Worm (Caenorhabditis elegans): Measurements from ENCODE around the gene F57G4.11.

F57G4.11 gene

ce11 chrV:17659228-17659627 lies 34.2 kb downstream of the F57G4.11 start, which contains the start of gene fbxa-108:
TSS of gene fbxa-108 (minus strand) at chrV:17659385.
- TF ChIP-seq egl-44 (GFP tag; IDR thresholded peaks at IDR 0.05) (0 out of 2 replicates have a peak, but pooled peaks have one; percentile 46), fkh-3 (tag; optimal IDR thresholded peaks at IDR 0.05) (no peak), nhr-80 (tag; optimal IDR thresholded peaks at IDR 0.05) (peak; percentile 99), lag-1 (GFP tag; IDR thresholded peaks at IDR 0.05) (no peak), tbx-9 (tag; optimal IDR thresholded peaks at IDR 0.05; ENCODE audit: borderline replicate concordance) (no peak), attf-3 (GFP tag; conservative IDR thresholded peaks at IDR 0.05) (no peak), B0336.3 (GFP tag; IDR thresholded peaks at IDR 0.05) (peak; percentile 64), T26A5.8 (tag; optimal IDR thresholded peaks at IDR 0.05) (no peak), tbp1 (GFP tag; optimal IDR thresholded peaks at IDR 0.05) (peak; percentile 22), K12H6.12 (tag; optimal IDR thresholded peaks at IDR 0.05) (no peak), athp-1 (tag; optimal IDR thresholded peaks at IDR 0.05) (no peak), chd-7 (tag; optimal IDR thresholded peaks at IDR 0.05) (no peak), dpff-1 (tag; optimal IDR thresholded peaks at IDR 0.05) (no peak), nfyb-1 (GFP tag; IDR thresholded peaks at IDR 0.05) (peak; percentile 60; the same call in 1 of the 2 replicates), F23B12.7 (tag; optimal IDR thresholded peaks at IDR 0.05; ENCODE audit: insufficient read depth) (peak; percentile 10), Y79H2A.3 (GFP tag; conservative IDR thresholded peaks at IDR 0.05) (no peak), F57A8.1 (GFP tag; optimal IDR thresholded peaks at IDR 0.05) (no peak), lin-35 (GFP tag; optimal IDR thresholded peaks at IDR 0.05) (no peak), ceh-27 (GFP tag; optimal IDR thresholded peaks at IDR 0.05) (no peak), K11D2.4 (GFP tag; IDR thresholded peaks at IDR 0.05) (no peak), ztf-22 (GFP tag; optimal IDR thresholded peaks at IDR 0.05) (peak; percentile 79), dox-1 (GFP tag; IDR thresholded peaks at IDR 0.05) (peak; percentile 55; the same call in 1 of the 2 replicates), F37B4.10 (GFP tag; IDR thresholded peaks at IDR 0.05) (no peak), repo-1 (tag; optimal IDR thresholded peaks at IDR 0.05) (no peak), let-607 (tag; optimal IDR thresholded peaks at IDR 0.05) (peak; percentile 14 to 35), C06A6.2 (GFP tag; conservative IDR thresholded peaks at IDR 0.05) (no peak), cebp-1 (GFP tag; IDR thresholded peaks at IDR 0.05) (peak; percentile 97), cebp-1 (tag; optimal IDR thresholded peaks at IDR 0.05) (peak; percentile 97), die-1 (tag; optimal IDR thresholded peaks at IDR 0.05) (no peak), ztf-18 (tag; optimal IDR thresholded peaks at IDR 0.05) (no peak), unc-62 (GFP tag; optimal IDR thresholded peaks at IDR 0.05) (peak; percentile 17), snpc-4 (GFP tag; optimal IDR thresholded peaks at IDR 0.05) (no peak), snpc-4 (tag; optimal IDR thresholded peaks at IDR 0.05) (peak in 3 of 4 experiments; percentile 45 to 71 (median 61)), madf-10 (tag; optimal IDR thresholded peaks at IDR 0.05) (peak; percentile 33), unc-130 (GFP tag; optimal IDR thresholded peaks at IDR 0.05) (no peak), atf-7 (tag; optimal IDR thresholded peaks at IDR 0.05) (peak; percentile 78), B0035.1 (tag; optimal IDR thresholded peaks at IDR 0.05) (no peak), ets-4 (GFP tag; optimal IDR thresholded peaks at IDR 0.05) (peak; percentile 67), lsl-1 (GFP tag; optimal IDR thresholded peaks at IDR 0.05) (no peak), nhr-90 (tag; optimal IDR thresholded peaks at IDR 0.05) (peak; percentile 59), sea-2 (GFP tag; IDR thresholded peaks at IDR 0.05) (no peak), aptf-3 (GFP tag; IDR thresholded peaks at IDR 0.05) (no peak), attf-5 (GFP tag; optimal IDR thresholded peaks at IDR 0.05) (peak; percentile 13), efl-1 (GFP tag; optimal IDR thresholded peaks at IDR 0.05) (no peak), F22D6.2 (tag; optimal IDR thresholded peaks at IDR 0.05) (peak; percentile 9), egrh-3 (GFP tag; IDR thresholded peaks at IDR 0.05) (no peak), zfh-2 (GFP tag; conservative IDR thresholded peaks at IDR 0.05) (no peak), pha-4 (tag; optimal IDR thresholded peaks at IDR 0.05) (peak; percentile 82), hlh-26 (GFP tag; conservative IDR thresholded peaks at IDR 0.05) (no peak), mxl-1 (tag; optimal IDR thresholded peaks at IDR 0.05) (no peak)
